Fruit fly (Drosophila melanogaster) whole organism, pupa: ENCODE measurements around the gene CG31777.

Source experiments
- CG10348 ChIP-seq: fragments of 200-800 bp; sonication (Bioruptor generic); IDR thresholded peaks from 2 replicates; pipeline ENCODE4 v1.3.6; 2022; ENCODE audit warnings: missing biosample characterization, missing genetic modification characterization
- CG12605 ChIP-seq: fragments of 200-800 bp; sonication (Bioruptor generic); IDR thresholded peaks from 2 replicates; pipeline ENCODE4 v1.3.6; 2022; ENCODE audit warnings: missing biosample characterization, missing genetic modification characterization
- CG13204 ChIP-seq: fragments of 200-800 bp; sonication (Bioruptor generic); optimal IDR thresholded peaks from 2 replicates; lab custom pipeline; 2018; ENCODE audit warnings: missing biosample characterization, mild to moderate bottlenecking, missing genetic modification characterization, moderate library complexity
- CG17806 ChIP-seq: fragments of 200-800 bp; sonication (Bioruptor generic); optimal IDR thresholded peaks from 2 replicates; lab custom pipeline; 2018; ENCODE audit warnings: missing biosample characterization, mild to moderate bottlenecking, missing genetic modification characterization, moderate library complexity
- CG32121 ChIP-seq: fragments of 200-800 bp; sonication (Bioruptor generic); IDR thresholded peaks from 2 replicates; pipeline ENCODE4 v1.3.6; 2022; ENCODE audit warnings: missing biosample characterization, missing genetic modification characterization
- CG8159 ChIP-seq: fragments of 200-800 bp; sonication (Bioruptor generic); optimal IDR thresholded peaks from 3 replicates; lab custom pipeline; 2018; ENCODE audit warnings: missing biosample characterization, mild to moderate bottlenecking, missing genetic modification characterization, moderate library complexity
- D1 ChIP-seq: fragments of 200-800 bp; sonication (Bioruptor generic); optimal IDR thresholded peaks from 2 replicates; lab custom pipeline; 2018; ENCODE audit warnings: missing biosample characterization, mild to moderate bottlenecking, missing genetic modification characterization, moderate library complexity
- EcR ChIP-seq: fragments of 200-800 bp; sonication (Bioruptor generic); optimal IDR thresholded peaks from 3 replicates; lab custom pipeline; 2019; ENCODE audit warnings: missing biosample characterization, missing genetic modification characterization, mild to moderate bottlenecking, moderate library complexity, missing genetic modification reagents
- Ets98B ChIP-seq: fragments of 200-800 bp; sonication (Bioruptor generic); IDR thresholded peaks from 2 replicates; pipeline ENCODE4 v1.3.6; 2022; ENCODE audit warnings: missing biosample characterization, missing genetic modification characterization
- Pif1A ChIP-seq: fragments of 200-800 bp; sonication (Bioruptor generic); optimal IDR thresholded peaks from 3 replicates; lab custom pipeline; 2016; ENCODE audit warnings: missing biosample characterization, missing genetic modification characterization
- Pif1B ChIP-seq: fragments of 200-800 bp; sonication (Bioruptor generic); optimal IDR thresholded peaks from 3 replicates; lab custom pipeline; 2016; ENCODE audit warnings: missing biosample characterization, missing genetic modification characterization
- Snoo ChIP-seq: fragments of 200-800 bp; sonication (Bioruptor generic); optimal IDR thresholded peaks from 3 replicates; lab custom pipeline; 2017; ENCODE audit warnings: missing biosample characterization, mild to moderate bottlenecking, missing genetic modification characterization, inconsistent platforms

- TF ChIP-seq CG8159 (tag; lab: Kevin White, UChicago) (no peak), CG17806 (tag; lab: Kevin White, UChicago) (peak; percentile 69), CG13204 (GFP tag; lab: Kevin White, UChicago) (no peak), Ets98B (peak; percentile 96), CG10348 (GFP tag; lab: Robert Waterston, UW) (peak; percentile 90), Pif1B (GFP tag; lab: Kevin White, UChicago) (peak; percentile 81), D1 (tag; lab: Kevin White, UChicago) (no peak), Pif1A (GFP tag; lab: Kevin White, UChicago) (peak; percentile 82), Snoo (tag; lab: Kevin White, UChicago) (peak; percentile 72), EcR (GFP tag; lab: Kevin White, UChicago) (no peak), CG12605 (GFP tag; lab: Robert Waterston, UW) (peak; percentile 91), CG32121 (peak; percentile 96)
Observed at dm6 chr2L:3703260-3703659, 3.6 kb downstream of the CG31777 start, which contains the start of gene CG2816.
